Fruit fly (Drosophila melanogaster): ENCODE data around the gene Cmpk.

The Cmpk gene

DNA sequence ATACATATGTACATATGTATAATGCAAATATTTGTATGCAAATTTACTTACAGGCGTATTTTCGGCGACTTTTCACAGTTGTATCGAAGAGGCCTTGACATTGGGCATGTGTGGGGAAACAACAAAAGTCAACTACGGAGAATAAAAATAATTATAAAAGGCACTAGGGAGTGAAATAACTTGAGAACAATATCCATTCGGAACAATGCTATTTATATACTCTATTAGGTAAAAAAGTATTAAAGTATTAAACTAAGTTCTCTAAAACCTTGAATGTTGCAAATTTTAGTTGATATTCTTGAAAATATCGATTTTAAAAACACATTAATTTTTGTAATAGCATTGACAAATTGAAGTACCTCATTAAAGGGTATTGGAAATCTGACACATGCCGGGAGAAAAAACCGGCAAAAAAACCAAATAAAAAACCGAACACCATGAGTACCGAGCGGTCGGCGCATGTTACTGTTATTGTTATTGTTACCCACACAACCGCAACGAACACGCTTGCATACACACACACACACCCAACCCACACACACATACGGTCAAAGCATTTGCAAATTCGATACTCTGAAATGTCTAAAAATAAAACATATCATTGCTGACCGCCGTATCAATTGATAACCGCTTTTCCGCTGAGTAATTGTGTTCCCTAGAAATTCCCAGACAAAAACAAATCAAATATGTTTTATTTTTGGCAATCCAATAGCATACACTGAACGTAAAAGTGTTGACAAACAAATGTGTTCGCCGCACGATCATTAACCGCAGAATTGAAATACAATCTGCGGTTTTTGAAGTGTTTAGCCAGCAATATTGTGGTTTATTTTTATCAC is 49.3 kb upstream of the Cmpk start (continued):
- no peak for TF ChIP-seq CG8359 (GFP tag; optimal IDR thresholded peaks at IDR 0.05; ENCODE audit: borderline replicate concordance)
- no peak for TF ChIP-seq CG14965 (GFP tag; optimal IDR thresholded peaks at IDR 0.05; ENCODE audit: borderline replicate concordance)
- no peak for TF ChIP-seq CG10321 (GFP tag; IDR thresholded peaks at IDR 0.05)
- TF ChIP-seq Chrac-16 (GFP tag; optimal IDR thresholded peaks at IDR 0.05), result no peak
- TF ChIP-seq Poxn (GFP tag; IDR thresholded peaks at IDR 0.05), result no peak
- TF ChIP-seq CG8924 (tag; optimal IDR thresholded peaks at IDR 0.05), result peak; percentile 31
- no peak for TF ChIP-seq CG11723 (GFP tag; optimal IDR thresholded peaks at IDR 0.05)
- peak; percentile 26 for TF ChIP-seq dmrt99B (tag; optimal IDR thresholded peaks at IDR 0.05)
- no peak for TF ChIP-seq CG3995 (GFP tag; optimal IDR thresholded peaks at IDR 0.05)
- peak; percentile 41 for TF ChIP-seq Fer1 (GFP tag; optimal IDR thresholded peaks at IDR 0.05)
- no peak for TF ChIP-seq pan (optimal IDR thresholded peaks at IDR 0.05)
- peak in 1 of 2 experiments; percentile 70 for TF ChIP-seq pan (GFP tag; optimal IDR thresholded peaks at IDR 0.05 in 1 of 2, IDR thresholded peaks at IDR 0.05 in 1 of 2)
- TF ChIP-seq bab2 (GFP tag; optimal IDR thresholded peaks at IDR 0.05), result peak; percentile 17
- TF ChIP-seq CG31388 (GFP tag; optimal IDR thresholded peaks at IDR 0.05), result peak; percentile 7
- peak; percentile 42 for TF ChIP-seq CG15269 (tag; optimal IDR thresholded peaks at IDR 0.05)
- TF ChIP-seq chinmo (GFP tag; IDR thresholded peaks at IDR 0.05; ENCODE audit: partially characterized antibody), result 0 out of 4 replicates have a peak, but pooled peaks have one; percentile 30
- TF ChIP-seq p53 (GFP tag; optimal IDR thresholded peaks at IDR 0.05), result no peak
- TF ChIP-seq ttk (GFP tag; IDR thresholded peaks at IDR 0.05), result no peak
- no peak for TF ChIP-seq CG7786 (GFP tag; optimal IDR thresholded peaks at IDR 0.05)
- TF ChIP-seq bcd (GFP tag; optimal IDR thresholded peaks at IDR 0.05), result peak; percentile 32
- TF ChIP-seq MBD-R2 (GFP tag; IDR thresholded peaks at IDR 0.05), result peak; percentile 8; the same call in 1 of the 2 replicates
- no peak for TF ChIP-seq zen (tag; optimal IDR thresholded peaks at IDR 0.05)
- TF ChIP-seq CG2129 (GFP tag; IDR thresholded peaks at IDR 0.05; ENCODE audit: partially characterized antibody), result no peak
- no peak for TF ChIP-seq repo (GFP tag; optimal IDR thresholded peaks at IDR 0.05)
- no peak for TF ChIP-seq knrl (GFP tag; IDR thresholded peaks at IDR 0.05; ENCODE audit: partially characterized antibody)
- TF ChIP-seq nerfin-2 (GFP tag; IDR thresholded peaks at IDR 0.05; ENCODE audit: partially characterized antibody), result no peak
- TF ChIP-seq D19B (GFP tag; optimal IDR thresholded peaks at IDR 0.05), result peak; percentile 51
- no peak for TF ChIP-seq inv (GFP tag; IDR thresholded peaks at IDR 0.05; ENCODE audit: partially characterized antibody)
- no peak for TF ChIP-seq nerfin-1 (tag; optimal IDR thresholded peaks at IDR 0.05)
- peak; percentile 82 for TF ChIP-seq D19A (tag; optimal IDR thresholded peaks at IDR 0.05)
- TF ChIP-seq CG30020 (tag; optimal IDR thresholded peaks at IDR 0.05), result no peak
- TF ChIP-seq Aef1 (GFP tag; IDR thresholded peaks at IDR 0.05), result no peak
- TF ChIP-seq CG2678 (tag; optimal IDR thresholded peaks at IDR 0.05), result peak; percentile 68
- no peak for TF ChIP-seq MTF-1 (GFP tag; optimal IDR thresholded peaks at IDR 0.05; ENCODE audit: borderline replicate concordance)
- no peak for TF ChIP-seq chif (GFP tag; optimal IDR thresholded peaks at IDR 0.05)
- no peak for TF ChIP-seq lov (optimal IDR thresholded peaks at IDR 0.05)
- no peak for TF ChIP-seq lov (GFP tag; IDR thresholded peaks at IDR 0.05)
- TF ChIP-seq Sin3A (optimal IDR thresholded peaks at IDR 0.05), result no peak
- peak; percentile 46 for TF ChIP-seq PHDP (tag; optimal IDR thresholded peaks at IDR 0.05)
- no peak for TF ChIP-seq CG9797 (GFP tag; optimal IDR thresholded peaks at IDR 0.05)
- TF ChIP-seq CG32532 (GFP tag; IDR thresholded peaks at IDR 0.05), result peak; percentile 71
- no peak for TF ChIP-seq ranshi (GFP tag; IDR thresholded peaks at IDR 0.05)
- TF ChIP-seq CG12104 (GFP tag; optimal IDR thresholded peaks at IDR 0.05), result no peak
- TF ChIP-seq CG17186 (GFP tag; optimal IDR thresholded peaks at IDR 0.05), result no peak
- TF ChIP-seq CG6765 (GFP tag; optimal IDR thresholded peaks at IDR 0.05), result peak; percentile 53
- no peak for TF ChIP-seq Neu2 (GFP tag; optimal IDR thresholded peaks at IDR 0.05; ENCODE audit: borderline replicate concordance)
- peak; percentile 29 for TF ChIP-seq unpg (GFP tag; optimal IDR thresholded peaks at IDR 0.05)
- TF ChIP-seq CG12391 (tag; optimal IDR thresholded peaks at IDR 0.05), result no peak
- TF ChIP-seq croc (GFP tag; conservative IDR thresholded peaks at IDR 0.05), result no peak

All from whole organism, embryonic.